Worm (Caenorhabditis elegans) whole organism, L4 larva: ENCODE data around the gene rhgf-1.
A peak's percentile ranks its signal among the peaks of the same experiment; 100 is the strongest.

Experiments used
- D1046.2 ChIP-seq: fragments of 200-800 bp; sonication (Bioruptor generic); IDR thresholded peaks from 2 replicates; pipeline ENCODE4 v1.3.6; 2022; ENCODE audit warnings: missing genetic modification characterization, missing compliant biosample characterization
- F37D6.2 ChIP-seq: sonication (generic microtip); optimal IDR thresholded peaks from 2 replicates; lab custom pipeline; 2016; ENCODE audit warnings: mild to moderate bottlenecking, missing genetic modification characterization, missing compliant biosample characterization
- F49E8.2 ChIP-seq: sonication (generic microtip); optimal IDR thresholded peaks from 2 replicates; lab custom pipeline; 2016; ENCODE audit warnings: missing compliant biosample characterization, mild to moderate bottlenecking, missing genetic modification characterization, borderline replicate concordance
- R02D3.7 ChIP-seq: fragments of 150-350 bp; sonication (generic microtip); optimal IDR thresholded peaks from 3 replicates; lab custom pipeline; 2014; ENCODE audit warnings: missing biosample characterization, missing genetic modification characterization
- T20F7.1 ChIP-seq: fragments of 200-800 bp; sonication (Bioruptor generic); optimal IDR thresholded peaks from 2 replicates; lab custom pipeline; 2018; ENCODE audit warnings: mild to moderate bottlenecking, missing genetic modification characterization, missing compliant biosample characterization
- Y105C5A.15 ChIP-seq: fragments of 200-800 bp; sonication (Bioruptor generic); IDR thresholded peaks from 2 replicates; pipeline ENCODE4 v1.3.6; 2022; ENCODE audit warnings: missing genetic modification characterization, missing compliant biosample characterization
- Y48G9A.11 ChIP-seq: fragments of 200-800 bp; sonication (Bioruptor generic); IDR thresholded peaks from 2 replicates; pipeline ENCODE4 v1.3.6; 2022; ENCODE audit warnings: missing genetic modification reagents, missing genetic modification characterization, missing compliant biosample characterization
- Y5F2A.4 ChIP-seq: fragments of 200-800 bp; sonication (Bioruptor generic); optimal IDR thresholded peaks from 2 replicates; lab custom pipeline; 2018; ENCODE audit warnings: mild to moderate bottlenecking, missing genetic modification characterization, missing compliant biosample characterization
- ZK337.2 ChIP-seq: fragments of 200-800 bp; sonication (Bioruptor generic); IDR thresholded peaks from 2 replicates; pipeline ENCODE4 v1.3.6; 2022; ENCODE audit warnings: missing genetic modification reagents, missing genetic modification characterization, missing compliant biosample characterization
- ZK546.5 ChIP-seq, 2 experiments: sonication (generic microtip); optimal IDR thresholded peaks; 2 replicates each; lab custom pipeline; 2017; ENCODE audit warnings: missing biosample characterization in 2 of 2, missing genetic modification characterization in 2 of 2
- aha-1 ChIP-seq: fragments of 150-350 bp; peaks from one replicate; lab custom pipeline; 2014; ENCODE audit warnings: missing biosample characterization, missing genetic modification characterization
- attf-4 ChIP-seq: sonication (generic microtip); optimal IDR thresholded peaks from 3 replicates; lab custom pipeline; 2017; ENCODE audit warnings: missing biosample characterization, missing genetic modification characterization
- ceh-20 ChIP-seq: fragments of 200-800 bp; sonication (Bioruptor generic); IDR thresholded peaks from 2 replicates; pipeline ENCODE4 v1.3.6; 2022; ENCODE audit warnings: missing genetic modification reagents, missing genetic modification characterization, missing compliant biosample characterization
- ceh-28 ChIP-seq: fragments of 150-350 bp; optimal IDR thresholded peaks from 2 replicates; lab custom pipeline; 2014; ENCODE audit warnings: missing biosample characterization, missing genetic modification reagents, missing genetic modification characterization
- ceh-44 ChIP-seq: fragments of 200-800 bp; sonication (Bioruptor generic); IDR thresholded peaks from 2 replicates; pipeline ENCODE4 v1.3.6; 2022; ENCODE audit warnings: missing genetic modification reagents, missing genetic modification characterization, missing compliant biosample characterization
- ceh-82 ChIP-seq: sonication (generic microtip); optimal IDR thresholded peaks from 2 replicates; lab custom pipeline; 2017; ENCODE audit warnings: missing biosample characterization, missing genetic modification characterization
- ces-1 ChIP-seq: fragments of 150-350 bp; sonication (generic microtip); optimal IDR thresholded peaks from 4 replicates; lab custom pipeline; 2014; ENCODE audit warnings: missing biosample characterization, missing genetic modification reagents, missing genetic modification characterization
- cey-2 ChIP-seq: sonication (generic microtip); optimal IDR thresholded peaks from 3 replicates; lab custom pipeline; 2017; ENCODE audit warnings: missing genetic modification characterization, mild to moderate bottlenecking, missing compliant biosample characterization, antibody characterized with exemption, borderline replicate concordance; ENCODE audit not compliant: insufficient read depth
- ctbp-1 ChIP-seq: fragments of 200-800 bp; sonication (Bioruptor generic); IDR thresholded peaks from 2 replicates; pipeline ENCODE4 v1.3.6; 2022; ENCODE audit warnings: missing genetic modification reagents, missing genetic modification characterization, missing compliant biosample characterization
- daf-12 ChIP-seq: fragments of 150-350 bp; optimal IDR thresholded peaks from 2 replicates; lab custom pipeline; 2014; ENCODE audit warnings: missing biosample characterization, missing genetic modification reagents, missing genetic modification characterization
- daf-16 ChIP-seq, 3 experiments: sonication (generic microtip); optimal IDR thresholded peaks; 2 replicates each; lab custom pipeline; 2016 to 2017; ENCODE audit warnings: missing genetic modification characterization in 3 of 3, missing genetic modification reagents in 3 of 3, mild to moderate bottlenecking in 2 of 3, missing compliant biosample characterization in 2 of 3, missing biosample characterization in 1 of 3, moderate library complexity in 1 of 3
- dmd-6 ChIP-seq: fragments of 200-800 bp; sonication (Bioruptor generic); IDR thresholded peaks from 2 replicates; pipeline ENCODE4 v1.3.6; 2022; ENCODE audit warnings: missing genetic modification reagents, missing genetic modification characterization, missing compliant biosample characterization
- dpl-1 ChIP-seq: fragments of 150-350 bp; optimal IDR thresholded peaks from 2 replicates; lab custom pipeline; 2014; ENCODE audit warnings: missing biosample characterization, missing genetic modification reagents, missing genetic modification characterization
- duxl-1 ChIP-seq: sonication (generic microtip); optimal IDR thresholded peaks from 2 replicates; lab custom pipeline; 2016; ENCODE audit warnings: mild to moderate bottlenecking, missing genetic modification characterization, moderate library complexity, missing compliant biosample characterization; ENCODE audit not compliant: poor library complexity
- dve-1 ChIP-seq: sonication (generic microtip); optimal IDR thresholded peaks from 2 replicates; lab custom pipeline; 2017; ENCODE audit warnings: antibody characterized with exemption, mild to moderate bottlenecking, missing genetic modification characterization, missing compliant biosample characterization; ENCODE audit not compliant: insufficient read depth
- hlh-11 ChIP-seq: fragments of 200-800 bp; sonication (Bioruptor generic); optimal IDR thresholded peaks from 2 replicates; lab custom pipeline; 2018; ENCODE audit warnings: mild to moderate bottlenecking, missing genetic modification characterization, missing compliant biosample characterization
- hlh-30 ChIP-seq: sonication (generic microtip); optimal IDR thresholded peaks from 2 replicates; lab custom pipeline; 2017; ENCODE audit warnings: antibody characterized with exemption, mild to moderate bottlenecking, missing genetic modification characterization, missing compliant biosample characterization; ENCODE audit not compliant: insufficient read depth
- hmg-1.1 ChIP-seq: fragments of 200-800 bp; sonication (Bioruptor generic); IDR thresholded peaks from 2 replicates; pipeline ENCODE4 v1.3.6; 2022; ENCODE audit warnings: missing genetic modification reagents, missing genetic modification characterization, missing compliant biosample characterization
- lin-1 ChIP-seq: fragments of 200-800 bp; sonication (Bioruptor generic); IDR thresholded peaks from 2 replicates; pipeline ENCODE4 v1.3.6; 2022; ENCODE audit warnings: missing genetic modification reagents, missing genetic modification characterization, missing compliant biosample characterization
- lin-38 ChIP-seq: fragments of 200-800 bp; sonication (Bioruptor generic); IDR thresholded peaks from 2 replicates; pipeline ENCODE4 v1.3.6; 2022; ENCODE audit warnings: missing genetic modification reagents, missing genetic modification characterization, missing compliant biosample characterization
- lin-39 ChIP-seq: fragments of 150-350 bp; optimal IDR thresholded peaks from 2 replicates; lab custom pipeline; 2014; ENCODE audit warnings: missing biosample characterization, missing genetic modification reagents, missing genetic modification characterization
- lir-3 ChIP-seq: sonication (generic microtip); optimal IDR thresholded peaks from 2 replicates; lab custom pipeline; 2016; ENCODE audit warnings: mild to moderate bottlenecking, missing genetic modification characterization, missing compliant biosample characterization
- lsy-2 ChIP-seq, 2 experiments: fragments of 150-350 bp in 1 of 2; sonication (generic microtip) in 1 of 2; optimal IDR thresholded peaks; 2 replicates each; lab custom pipeline; 2014 to 2017; ENCODE audit warnings: missing biosample characterization in 2 of 2, missing genetic modification characterization in 2 of 2
- mdl-1 ChIP-seq, 2 experiments: fragments of 150-350 bp in 1 of 2; sonication (generic microtip) in 1 of 2; optimal IDR thresholded peaks; 2 replicates each; lab custom pipeline; 2014 to 2017; ENCODE audit warnings: missing biosample characterization in 2 of 2, missing genetic modification characterization in 2 of 2
- mep-1 ChIP-seq: fragments of 150-350 bp; sonication (generic microtip); optimal IDR thresholded peaks from 3 replicates; lab custom pipeline; 2014; ENCODE audit warnings: missing biosample characterization, missing genetic modification characterization
- nhr-10 ChIP-seq: fragments of 150-350 bp; optimal IDR thresholded peaks from 2 replicates; lab custom pipeline; 2014; ENCODE audit warnings: missing biosample characterization, missing genetic modification characterization
- nhr-102 ChIP-seq: sonication (generic microtip); optimal IDR thresholded peaks from 2 replicates; lab custom pipeline; 2016; ENCODE audit warnings: mild to moderate bottlenecking, missing genetic modification characterization, moderate library complexity, missing compliant biosample characterization
- nhr-11 ChIP-seq: fragments of 150-350 bp; optimal IDR thresholded peaks from 2 replicates; lab custom pipeline; 2014; ENCODE audit warnings: missing biosample characterization, missing genetic modification characterization
- nhr-28 ChIP-seq: fragments of 150-350 bp; optimal IDR thresholded peaks from 2 replicates; lab custom pipeline; 2014; ENCODE audit warnings: missing biosample characterization, missing genetic modification characterization
- nhr-42 ChIP-seq: fragments of 200-800 bp; sonication (Bioruptor generic); IDR thresholded peaks from 2 replicates; pipeline ENCODE4 v1.3.6; 2022; ENCODE audit warnings: missing genetic modification characterization, missing compliant biosample characterization
- nhr-48 ChIP-seq: sonication (generic microtip); optimal IDR thresholded peaks from 2 replicates; lab custom pipeline; 2016; ENCODE audit warnings: mild to moderate bottlenecking, missing genetic modification characterization, missing compliant biosample characterization
- nhr-6 ChIP-seq: fragments of 150-350 bp; optimal IDR thresholded peaks from 2 replicates; lab custom pipeline; 2014; ENCODE audit warnings: missing biosample characterization, missing genetic modification characterization
- nhr-76 ChIP-seq: fragments of 150-350 bp; optimal IDR thresholded peaks from 2 replicates; lab custom pipeline; 2014; ENCODE audit warnings: missing biosample characterization, missing genetic modification characterization
- nhr-77 ChIP-seq: fragments of 150-350 bp; optimal IDR thresholded peaks from 2 replicates; lab custom pipeline; 2014; ENCODE audit warnings: missing biosample characterization, missing genetic modification characterization
- sdz-12 ChIP-seq: fragments of 200-800 bp; sonication (Bioruptor generic); optimal IDR thresholded peaks from 2 replicates; lab custom pipeline; 2018; ENCODE audit warnings: mild to moderate bottlenecking, missing genetic modification characterization, missing compliant biosample characterization
- skn-1 ChIP-seq: fragments of 150-350 bp; optimal IDR thresholded peaks from 2 replicates; lab custom pipeline; 2014; ENCODE audit warnings: missing biosample characterization, missing genetic modification characterization
- unc-62 ChIP-seq, 3 experiments: fragments of 150-350 bp in 1 of 3; sonication (generic microtip); optimal IDR thresholded peaks in 2 of 3; peaks in 1 of 3; 1 replicate in 1 of 3; 2 replicates in 2 of 3; lab custom pipeline; 2014 to 2017; ENCODE audit warnings: missing biosample characterization in 3 of 3, missing genetic modification characterization in 3 of 3, missing genetic modification reagents in 3 of 3, missing genotype in 1 of 3
- zfp-2 ChIP-seq: sonication (generic microtip); optimal IDR thresholded peaks from 2 replicates; lab custom pipeline; 2016; ENCODE audit warnings: mild to moderate bottlenecking, missing genetic modification characterization, missing compliant biosample characterization
- zfp-3 ChIP-seq: fragments of 200-800 bp; sonication (Bioruptor generic); conservative IDR thresholded peaks from 2 replicates; pipeline ENCODE4 v1.3.6; 2022; ENCODE audit warnings: missing genetic modification reagents, missing genetic modification characterization, missing compliant biosample characterization
- zip-2 ChIP-seq: fragments of 150-350 bp; optimal IDR thresholded peaks from 2 replicates; lab custom pipeline; 2014; ENCODE audit warnings: missing biosample characterization, missing genetic modification characterization
- ztf-7 ChIP-seq: fragments of 150-350 bp; optimal IDR thresholded peaks from 2 replicates; lab custom pipeline; 2014; ENCODE audit warnings: missing biosample characterization, missing genetic modification characterization

The rhgf-1 gene

ce11 chrX:10677552-10677951 lies 34.1 kb downstream of the rhgf-1 start (continued):
- TF ChIP-seq zfp-3 (GFP tag; lab: Robert Waterston, UW) = no peak
- TF ChIP-seq ctbp-1 (GFP tag; lab: Robert Waterston, UW) = no peak
- TF ChIP-seq zip-2 (tag; lab: Kevin White, UChicago) = no peak
- TF ChIP-seq ZK546.5 (tag; optimal IDR thresholded peaks at IDR 0.05; lab: Kevin White, UChicago) = no peak
- no peak for TF ChIP-seq daf-16 (GFP tag; optimal IDR thresholded peaks at IDR 0.05; lab: Kevin White, UChicago)
- peak; percentile 3 for TF ChIP-seq daf-16 (tag; optimal IDR thresholded peaks at IDR 0.05; lab: Kevin White, UChicago)
- no peak for TF ChIP-seq cey-2 (tag; lab: Kevin White, UChicago)
- TF ChIP-seq mep-1 (tag; lab: Kevin White, UChicago) = peak; percentile 26
- TF ChIP-seq nhr-77 (tag; lab: Kevin White, UChicago) = no peak
- TF ChIP-seq T20F7.1 (GFP tag; lab: Kevin White, UChicago) = no peak
- TF ChIP-seq dpl-1 (GFP tag; lab: Kevin White, UChicago) = no peak
- no peak for TF ChIP-seq ZK337.2 (GFP tag; lab: Robert Waterston, UW)
- no peak for TF ChIP-seq nhr-11
- TF ChIP-seq dve-1 (tag; lab: Kevin White, UChicago) = peak; percentile 52
- TF ChIP-seq lin-39 (tag; lab: Kevin White, UChicago) = no peak
- TF ChIP-seq nhr-48 (tag; lab: Kevin White, UChicago) = no peak
- TF ChIP-seq sdz-12 = no peak
- no peak for TF ChIP-seq F37D6.2 (tag; lab: Kevin White, UChicago)
- no peak for TF ChIP-seq lir-3 (tag; lab: Kevin White, UChicago)
- TF ChIP-seq Y48G9A.11 (GFP tag; lab: Robert Waterston, UW) = no peak
- TF ChIP-seq zfp-2 (tag; lab: Kevin White, UChicago) = no peak
- no peak for TF ChIP-seq R02D3.7 (tag; lab: Kevin White, UChicago)
- TF ChIP-seq aha-1 (tag; lab: Kevin White, UChicago) = peak; percentile 64
- TF ChIP-seq lsy-2 (tag; optimal IDR thresholded peaks at IDR 0.05; lab: Kevin White, UChicago) = peak in 1 of 2 experiments; percentile 18
- TF ChIP-seq nhr-10 (tag; lab: Kevin White, UChicago) = no peak
- TF ChIP-seq hlh-30 = no peak
- peak; percentile 67 for TF ChIP-seq ceh-28 (tag; lab: Kevin White, UChicago)
- TF ChIP-seq ztf-7 (tag; lab: Kevin White, UChicago) = peak; percentile 51
- peak; percentile 63 for TF ChIP-seq nhr-28 (tag; lab: Kevin White, UChicago)
- TF ChIP-seq attf-4 (tag; lab: Kevin White, UChicago) = no peak
- no peak for TF ChIP-seq ceh-82 (tag; lab: Kevin White, UChicago)
- TF ChIP-seq mdl-1 (tag; optimal IDR thresholded peaks at IDR 0.05; lab: Kevin White, UChicago) = no peak
- peak; percentile 24; the same call in 1 of the 2 replicates for TF ChIP-seq lin-1 (GFP tag; lab: Robert Waterston, UW)
- no peak for TF ChIP-seq nhr-76 (tag; lab: Kevin White, UChicago)
- no peak for TF ChIP-seq nhr-42
- TF ChIP-seq Y5F2A.4 (GFP tag; lab: Kevin White, UChicago) = no peak
- peak; percentile 50 for TF ChIP-seq hlh-11 (tag; lab: Kevin White, UChicago)
- no peak for TF ChIP-seq D1046.2 (GFP tag; lab: Robert Waterston, UW)
- no peak for TF ChIP-seq daf-12
- TF ChIP-seq lin-38 (GFP tag; lab: Robert Waterston, UW) = no peak
- TF ChIP-seq skn-1 = no peak
- TF ChIP-seq nhr-102 (tag; lab: Kevin White, UChicago) = peak; percentile 0
- TF ChIP-seq hmg-1.1 (GFP tag; lab: Robert Waterston, UW) = peak; percentile 45; the same call in 1 of the 2 replicates
- peak; percentile 41 for TF ChIP-seq nhr-6 (tag; lab: Kevin White, UChicago)
- no peak for TF ChIP-seq ceh-20 (GFP tag; lab: Robert Waterston, UW)
- peak; percentile 16; the same call in 1 of the 2 replicates for TF ChIP-seq dmd-6 (GFP tag; lab: Robert Waterston, UW)
- TF ChIP-seq duxl-1 (tag; lab: Kevin White, UChicago) = peak; percentile 46
- no peak for TF ChIP-seq unc-62 (GFP tag; optimal IDR thresholded peaks at IDR 0.05 in 1 of 2; lab: Kevin White, UChicago)
- no peak for TF ChIP-seq unc-62 (tag; optimal IDR thresholded peaks at IDR 0.05; lab: Kevin White, UChicago)
- no peak for TF ChIP-seq ceh-44 (GFP tag; lab: Robert Waterston, UW)
- TF ChIP-seq Y105C5A.15 (GFP tag; lab: Robert Waterston, UW) = no peak
- no peak for TF ChIP-seq F49E8.2
- TF ChIP-seq ces-1 (GFP tag; lab: Kevin White, UChicago) = no peak
